Worm (Caenorhabditis elegans) whole organism, L4 larva: ENCODE measurements around the gene srg-31.

Experiments
- F37D6.2 ChIP-seq: sonication (generic microtip); optimal IDR thresholded peaks from 2 replicates; lab custom pipeline; 2016; ENCODE audit warnings: mild to moderate bottlenecking, missing genetic modification characterization, missing compliant biosample characterization
- F44E2.7 ChIP-seq: fragments of 200-800 bp; sonication (Bioruptor generic); IDR thresholded peaks from 2 replicates; pipeline ENCODE4 v2.1.2; 2022; ENCODE audit warnings: missing genetic modification characterization, missing compliant biosample characterization
- Y75B8A.6 ChIP-seq: fragments of 200-800 bp; sonication (Bioruptor generic); IDR thresholded peaks from 2 replicates; pipeline ENCODE4 v1.3.6; 2022; ENCODE audit warnings: missing genetic modification reagents, missing genetic modification characterization, missing compliant biosample characterization
- aha-1 ChIP-seq: fragments of 150-350 bp; peaks from one replicate; lab custom pipeline; 2014; ENCODE audit warnings: missing biosample characterization, missing genetic modification characterization
- aly-2 ChIP-seq: sonication (generic microtip); optimal IDR thresholded peaks from 2 replicates; lab custom pipeline; 2018; ENCODE audit warnings: missing biosample characterization, missing genetic modification characterization
- arid-1 ChIP-seq: fragments of 200-800 bp; sonication (Bioruptor generic); conservative IDR thresholded peaks from 2 replicates; pipeline ENCODE4 v1.3.6; 2022; ENCODE audit warnings: missing genetic modification reagents, missing genetic modification characterization, missing compliant biosample characterization
- attf-4 ChIP-seq: sonication (generic microtip); optimal IDR thresholded peaks from 3 replicates; lab custom pipeline; 2017; ENCODE audit warnings: missing biosample characterization, missing genetic modification characterization
- ceh-32 ChIP-seq: sonication (generic microtip); optimal IDR thresholded peaks from 2 replicates; lab custom pipeline; 2016; ENCODE audit warnings: mild to moderate bottlenecking, missing genetic modification characterization, missing compliant biosample characterization; ENCODE audit not compliant: poor library complexity
- ceh-44 ChIP-seq: fragments of 200-800 bp; sonication (Bioruptor generic); IDR thresholded peaks from 2 replicates; pipeline ENCODE4 v1.3.6; 2022; ENCODE audit warnings: missing genetic modification reagents, missing genetic modification characterization, missing compliant biosample characterization
- ces-1 ChIP-seq: fragments of 150-350 bp; sonication (generic microtip); optimal IDR thresholded peaks from 4 replicates; lab custom pipeline; 2014; ENCODE audit warnings: missing biosample characterization, missing genetic modification reagents, missing genetic modification characterization
- dmd-8 ChIP-seq: fragments of 200-800 bp; sonication (Bioruptor generic); IDR thresholded peaks from 2 replicates; pipeline ENCODE4 v1.3.6; 2022; ENCODE audit warnings: missing genetic modification characterization, missing compliant biosample characterization
- fkh-10 ChIP-seq: fragments of 150-350 bp; optimal IDR thresholded peaks from 2 replicates; lab custom pipeline; 2014; ENCODE audit warnings: missing biosample characterization, missing genetic modification reagents, missing genetic modification characterization
- lin-15B ChIP-seq: fragments of 150-350 bp; sonication (generic microtip); optimal IDR thresholded peaks from 3 replicates; lab custom pipeline; 2014; ENCODE audit warnings: missing biosample characterization, missing genetic modification characterization
- lin-39 ChIP-seq: fragments of 150-350 bp; optimal IDR thresholded peaks from 2 replicates; lab custom pipeline; 2014; ENCODE audit warnings: missing biosample characterization, missing genetic modification reagents, missing genetic modification characterization
- mdl-1 ChIP-seq, 2 experiments: fragments of 150-350 bp in 1 of 2; sonication (generic microtip) in 1 of 2; optimal IDR thresholded peaks; 2 replicates each; lab custom pipeline; 2014 to 2017; ENCODE audit warnings: missing biosample characterization in 2 of 2, missing genetic modification characterization in 2 of 2
- mdt-29 ChIP-seq: fragments of 200-800 bp; sonication (Bioruptor generic); IDR thresholded peaks from 2 replicates; pipeline ENCODE4 v1.3.6; 2022; ENCODE audit warnings: missing genetic modification reagents, missing genetic modification characterization, missing compliant biosample characterization
- mes-2 ChIP-seq: sonication (generic microtip); optimal IDR thresholded peaks from 2 replicates; lab custom pipeline; 2016; ENCODE audit warnings: missing genotype, mild to moderate bottlenecking, missing genetic modification characterization, missing compliant biosample characterization; ENCODE audit not compliant: poor library complexity, severe bottlenecking
- mxl-3 ChIP-seq: fragments of 200-800 bp; sonication (Bioruptor generic); optimal IDR thresholded peaks from 2 replicates; lab custom pipeline; 2018; ENCODE audit warnings: mild to moderate bottlenecking, missing genetic modification characterization, missing compliant biosample characterization
- nhr-111 ChIP-seq: fragments of 200-800 bp; sonication (Bioruptor generic); optimal IDR thresholded peaks from 2 replicates; lab custom pipeline; 2018; ENCODE audit warnings: mild to moderate bottlenecking, missing genetic modification characterization, missing compliant biosample characterization
- nhr-237 ChIP-seq: sonication (generic microtip); optimal IDR thresholded peaks from 2 replicates; lab custom pipeline; 2017; ENCODE audit warnings: missing biosample characterization, missing genetic modification characterization
- nhr-28 ChIP-seq: fragments of 150-350 bp; optimal IDR thresholded peaks from 2 replicates; lab custom pipeline; 2014; ENCODE audit warnings: missing biosample characterization, missing genetic modification characterization
- nhr-48 ChIP-seq: sonication (generic microtip); optimal IDR thresholded peaks from 2 replicates; lab custom pipeline; 2016; ENCODE audit warnings: mild to moderate bottlenecking, missing genetic modification characterization, missing compliant biosample characterization
- nhr-6 ChIP-seq: fragments of 150-350 bp; optimal IDR thresholded peaks from 2 replicates; lab custom pipeline; 2014; ENCODE audit warnings: missing biosample characterization, missing genetic modification characterization
- nhr-77 ChIP-seq: fragments of 150-350 bp; optimal IDR thresholded peaks from 2 replicates; lab custom pipeline; 2014; ENCODE audit warnings: missing biosample characterization, missing genetic modification characterization
- pha-4 ChIP-seq, 2 experiments: fragments of 150-350 bp in 1 of 2; fragments of 200-800 bp in 1 of 2; sonication (Bioruptor generic) in 1 of 2; IDR thresholded peaks in 1 of 2; optimal IDR thresholded peaks in 1 of 2; 2 replicates each; pipeline versions ENCODE4 v1.3.6 to Lab custom; 2014 to 2022; ENCODE audit warnings: missing genetic modification characterization in 2 of 2, missing genetic modification reagents in 2 of 2, missing biosample characterization in 1 of 2, missing compliant biosample characterization in 1 of 2
- pqm-1 ChIP-seq: sonication (generic microtip); optimal IDR thresholded peaks from 2 replicates; lab custom pipeline; 2017; ENCODE audit warnings: missing biosample characterization, missing genetic modification characterization
- set-16 ChIP-seq: fragments of 200-800 bp; sonication (Bioruptor generic); IDR thresholded peaks from 2 replicates; pipeline ENCODE4 v1.3.6; 2022; ENCODE audit warnings: missing genetic modification reagents, missing genetic modification characterization, missing compliant biosample characterization
- snpc-1.2 ChIP-seq: fragments of 200-800 bp; sonication (Bioruptor generic); IDR thresholded peaks from 2 replicates; pipeline ENCODE4 v1.3.6; 2022; ENCODE audit warnings: missing genetic modification reagents, missing genetic modification characterization, missing compliant biosample characterization
- tra-1 ChIP-seq: fragments of 200-800 bp; sonication (Bioruptor generic); IDR thresholded peaks from 2 replicates; pipeline ENCODE4 v1.3.6; 2022; ENCODE audit warnings: missing genetic modification reagents, missing genetic modification characterization, missing compliant biosample characterization
- unc-39 ChIP-seq: sonication (generic microtip); optimal IDR thresholded peaks from 2 replicates; lab custom pipeline; 2017; ENCODE audit warnings: missing biosample characterization, missing genetic modification characterization
- unc-62 ChIP-seq, 3 experiments: fragments of 150-350 bp in 1 of 3; sonication (generic microtip); optimal IDR thresholded peaks in 2 of 3; peaks in 1 of 3; 1 replicate in 1 of 3; 2 replicates in 2 of 3; lab custom pipeline; 2014 to 2017; ENCODE audit warnings: missing biosample characterization in 3 of 3, missing genetic modification characterization in 3 of 3, missing genetic modification reagents in 3 of 3, missing genotype in 1 of 3
- zip-2 ChIP-seq: fragments of 150-350 bp; optimal IDR thresholded peaks from 2 replicates; lab custom pipeline; 2014; ENCODE audit warnings: missing biosample characterization, missing genetic modification characterization

Gene srg-31

DNA sequence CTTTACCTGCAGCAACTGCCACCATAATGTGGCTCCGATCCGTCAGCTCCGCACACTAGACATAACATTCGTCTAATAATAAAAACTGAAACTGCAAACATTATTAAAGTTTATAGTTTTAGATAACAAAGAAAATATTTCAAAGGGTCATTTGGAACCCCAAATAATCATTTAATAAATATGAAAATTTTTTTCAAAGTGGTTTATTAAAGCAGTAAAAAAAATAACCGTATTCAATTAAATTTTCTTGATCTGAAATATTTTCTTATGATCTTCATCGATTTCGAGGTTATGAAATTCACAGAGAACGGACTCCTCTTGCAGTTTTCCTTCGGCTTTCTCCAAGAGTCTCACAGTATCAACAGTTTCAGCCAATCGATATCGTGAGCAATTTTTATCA, 32.2 kb upstream of the srg-31 start, which contains the start of gene nhr-163:
Gene nhr-163 (minus strand): TSS at position 101 of the 400 bp plus-strand sequence.
- TF ChIP-seq unc-39 (no peak), F44E2.7 (GFP tag; lab: Robert Waterston, UW) (no peak), arid-1 (GFP tag; lab: Robert Waterston, UW) (no peak), lin-39 (tag; lab: Kevin White, UChicago) (no peak), ceh-32 (tag; lab: Kevin White, UChicago) (no peak), nhr-77 (no peak), nhr-6 (tag; lab: Kevin White, UChicago) (no peak), dmd-8 (GFP tag; lab: Robert Waterston, UW) (no peak), nhr-237 (tag; lab: Kevin White, UChicago) (no peak), Y75B8A.6 (GFP tag; lab: Robert Waterston, UW) (no peak), set-16 (GFP tag; lab: Robert Waterston, UW) (no peak), ces-1 (no peak), F37D6.2 (no peak), pha-4 (GFP tag; IDR thresholded peaks at IDR 0.05; lab: Robert Waterston, UW) (no peak), pha-4 (tag; optimal IDR thresholded peaks at IDR 0.05; lab: Kevin White, UChicago) (no peak), tra-1 (GFP tag; lab: Robert Waterston, UW) (no peak)

DNA sequence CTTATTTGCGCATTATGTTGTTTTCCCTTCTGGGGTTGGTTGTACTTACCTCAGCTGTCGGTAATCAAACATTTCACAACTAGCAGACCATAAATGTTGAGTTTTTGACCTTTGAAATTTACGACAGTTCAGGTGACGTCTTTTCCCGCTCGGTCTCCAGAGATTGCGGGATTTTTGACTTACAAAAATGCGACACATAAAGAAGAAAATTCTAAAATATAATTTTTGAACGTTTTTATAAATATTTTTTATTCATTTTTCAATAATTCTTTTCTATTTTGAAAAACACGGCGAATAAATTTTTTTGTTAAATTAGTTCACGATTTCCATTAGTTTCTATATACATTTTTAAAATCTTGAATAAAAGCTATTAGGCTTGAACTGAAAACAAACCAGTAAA, 29.1 kb upstream of the srg-31 start, which contains the start of gene nhr-161:
Gene nhr-161 (minus strand): TSS at position 101 of the 400 bp plus-strand sequence.
- TF ChIP-seq snpc-1.2 (GFP tag; lab: Robert Waterston, UW) (no peak), pqm-1 (no peak), aha-1 (tag; lab: Kevin White, UChicago) (no peak)

DNA sequence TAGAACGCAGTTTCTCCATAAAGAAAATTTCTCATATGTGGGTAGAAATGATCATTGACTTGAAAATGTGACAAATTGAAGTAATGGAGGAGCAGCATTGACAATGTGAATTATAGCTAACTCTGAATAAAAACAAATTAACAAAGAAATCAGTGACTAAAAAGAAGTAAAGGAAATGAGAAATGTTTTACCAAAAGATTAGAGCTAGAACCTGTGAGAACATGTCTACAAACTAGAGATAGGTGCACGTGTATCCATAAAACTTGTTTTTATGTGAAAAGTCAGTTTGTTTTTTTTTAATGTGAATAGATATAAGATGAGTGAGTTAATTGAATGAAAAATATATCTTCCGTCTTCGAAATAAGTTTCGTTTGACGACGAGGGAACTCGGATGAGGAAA, 25.3 kb upstream of the srg-31 start, which contains the start of gene sre-12:
Gene sre-12 (minus strand): TSS at position 101 of the 400 bp plus-strand sequence.
- TF ChIP-seq fkh-10 (GFP tag; lab: Kevin White, UChicago) (no peak), mes-2 (tag; lab: Kevin White, UChicago) (no peak), ceh-44 (GFP tag; lab: Robert Waterston, UW) (no peak), nhr-77 (no peak), nhr-111 (GFP tag; lab: Kevin White, UChicago) (no peak), attf-4 (tag; lab: Kevin White, UChicago) (no peak), ceh-32 (tag; lab: Kevin White, UChicago) (no peak), lin-15B (tag; lab: Kevin White, UChicago) (no peak), mdt-29 (GFP tag; lab: Robert Waterston, UW) (no peak)

- TF ChIP-seq nhr-111 (GFP tag; lab: Kevin White, UChicago) (no peak), unc-62 (GFP tag; optimal IDR thresholded peaks at IDR 0.05 in 1 of 2; lab: Kevin White, UChicago) (peak in 1 of 2 experiments; percentile 32), unc-62 (tag; optimal IDR thresholded peaks at IDR 0.05; lab: Kevin White, UChicago) (no peak)
Measured at ce11 chrV:6976047-6976446, 22.4 kb upstream of the srg-31 start, which contains the start of gene srx-16. Gene srx-16, plus strand, starts transcription at chrV:6976347.

DNA sequence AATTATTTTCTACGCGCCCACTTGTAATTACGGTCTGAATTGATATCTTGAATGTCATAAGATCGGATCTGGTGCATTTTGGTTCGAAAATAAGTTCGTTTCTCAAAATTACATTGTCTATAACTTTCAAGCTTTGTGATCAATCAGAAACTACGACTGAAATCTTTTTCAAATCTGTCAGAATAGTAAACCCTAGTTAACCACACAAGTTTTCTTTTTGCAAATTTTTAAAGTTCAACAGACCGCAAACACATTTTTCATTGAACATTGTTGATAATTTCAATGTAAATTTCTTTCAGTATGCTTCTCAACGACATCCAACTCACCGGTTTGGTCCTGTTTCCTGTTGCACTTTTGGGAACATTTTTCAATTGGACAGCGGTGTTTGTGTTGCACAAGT, 17.9 kb upstream of the srg-31 start, which contains the start of gene srx-59:
Gene srx-59 (plus strand): TSS at position 301 of the 400 bp plus-strand sequence.
- TF ChIP-seq unc-62 (GFP tag; optimal IDR thresholded peaks at IDR 0.05 in 1 of 2; lab: Kevin White, UChicago) (peak in 1 of 2 experiments; percentile 19), unc-62 (tag; optimal IDR thresholded peaks at IDR 0.05; lab: Kevin White, UChicago) (no peak), zip-2 (tag; lab: Kevin White, UChicago) (no peak)

- TF ChIP-seq nhr-48 (tag; lab: Kevin White, UChicago) = peak; percentile 21
- peak; percentile 70 for TF ChIP-seq mxl-3 (GFP tag; lab: Kevin White, UChicago)
- no peak for TF ChIP-seq aly-2 (tag; lab: Kevin White, UChicago)
- no peak for TF ChIP-seq Y75B8A.6 (GFP tag; lab: Robert Waterston, UW)
- no peak for TF ChIP-seq lin-15B (tag; lab: Kevin White, UChicago)
- no peak for TF ChIP-seq pha-4 (GFP tag; IDR thresholded peaks at IDR 0.05; lab: Robert Waterston, UW)
- no peak for TF ChIP-seq pha-4 (tag; optimal IDR thresholded peaks at IDR 0.05; lab: Kevin White, UChicago)
- TF ChIP-seq mdl-1 (tag; optimal IDR thresholded peaks at IDR 0.05; lab: Kevin White, UChicago) = peak in 1 of 2 experiments; percentile 35
- peak in 1 of 2 experiments; percentile 10 for TF ChIP-seq unc-62 (GFP tag; optimal IDR thresholded peaks at IDR 0.05 in 1 of 2; lab: Kevin White, UChicago)
- TF ChIP-seq unc-62 (tag; optimal IDR thresholded peaks at IDR 0.05; lab: Kevin White, UChicago) = no peak
- peak; percentile 32 for TF ChIP-seq nhr-28 (tag; lab: Kevin White, UChicago)
Measured at ce11 chrV:6969950-6970532, 16.3 kb upstream of the srg-31 start, which contains the start of gene ptr-15. Gene ptr-15, minus strand, starts transcription at chrV:6970000.
